Worm (Caenorhabditis elegans): ENCODE results near the gene R04F11.5.
A peak's percentile ranks its signal among the peaks of the same experiment; 100 is the strongest.

R04F11.5 gene

ce11 chrV:12300780-12301460, 16.9 kb downstream of the R04F11.5 start (continued):
- no peak for TF ChIP-seq unc-62 (GFP tag; optimal IDR thresholded peaks at IDR 0.05)
- no peak for TF ChIP-seq lin-13 (GFP tag; optimal IDR thresholded peaks at IDR 0.05)
- no peak for TF ChIP-seq hlh-17 (GFP tag; optimal IDR thresholded peaks at IDR 0.05; ENCODE audit: borderline replicate concordance)
- TF ChIP-seq ceh-90 (tag; optimal IDR thresholded peaks at IDR 0.05): no peak
- TF ChIP-seq sup-37 (GFP tag; optimal IDR thresholded peaks at IDR 0.05): no peak
- TF ChIP-seq aly-2 (tag; optimal IDR thresholded peaks at IDR 0.05): no peak
- peak in 1 of 2 experiments; percentile 60 for TF ChIP-seq lin-35 (GFP tag; optimal IDR thresholded peaks at IDR 0.05)

ce11 chrV:12300166-12300565, 17.7 kb downstream of the R04F11.5 start:
- TF ChIP-seq C34B4.2 (tag; optimal IDR thresholded peaks at IDR 0.05) (no peak), lin-13 (GFP tag; optimal IDR thresholded peaks at IDR 0.05) (peak; percentile 50), tlp-1 (tag; optimal IDR thresholded peaks at IDR 0.05) (no peak), lin-39 (tag; optimal IDR thresholded peaks at IDR 0.05) (no peak), efl-3 (GFP tag; optimal IDR thresholded peaks at IDR 0.05) (no peak), alr-1 (tag; optimal IDR thresholded peaks at IDR 0.05; ENCODE audit: borderline replicate concordance) (no peak), ces-1 (GFP tag; optimal IDR thresholded peaks at IDR 0.05) (no peak), hlh-4 (tag; optimal IDR thresholded peaks at IDR 0.05) (no peak), lsy-2 (tag; optimal IDR thresholded peaks at IDR 0.05) (peak; percentile 56 to 85), aly-2 (tag; optimal IDR thresholded peaks at IDR 0.05) (no peak), ztf-11 (tag; optimal IDR thresholded peaks at IDR 0.05) (no peak), ceh-63 (GFP tag; optimal IDR thresholded peaks at IDR 0.05) (no peak), swsn-7 (tag; optimal IDR thresholded peaks at IDR 0.05) (peak; percentile 37), snu-23 (GFP tag; optimal IDR thresholded peaks at IDR 0.05) (peak; percentile 76), elt-3 (tag; optimal IDR thresholded peaks at IDR 0.05) (peak in 3 of 6 experiments; percentile 83 to 92 (median 89)), ceh-88 (GFP tag; IDR thresholded peaks at IDR 0.05) (no peak), hpl-2 (GFP tag; optimal IDR thresholded peaks at IDR 0.05) (no peak), fkh-4 (tag; optimal IDR thresholded peaks at IDR 0.05; ENCODE audit: borderline replicate concordance) (no peak), ceh-90 (tag; optimal IDR thresholded peaks at IDR 0.05) (no peak), skn-1 (tag; optimal IDR thresholded peaks at IDR 0.05) (peak; percentile 60), unc-86 (tag; optimal IDR thresholded peaks at IDR 0.05) (no peak), ama-1 (optimal IDR thresholded peaks at IDR 0.05) (peak; percentile 35), Y116A8C.19 (tag; optimal IDR thresholded peaks at IDR 0.05; ENCODE audit: borderline replicate concordance) (no peak), nhr-19 (GFP tag; conservative IDR thresholded peaks at IDR 0.05) (peak; percentile 63), zag-1 (tag; optimal IDR thresholded peaks at IDR 0.05) (no peak), lin-15B (tag; optimal IDR thresholded peaks at IDR 0.05) (no peak), nhr-71 (tag; optimal IDR thresholded peaks at IDR 0.05) (peak; percentile 81), grh-1 (GFP tag; IDR thresholded peaks at IDR 0.05) (peak; percentile 61; the same call in 1 of the 2 replicates), nhr-76 (tag; optimal IDR thresholded peaks at IDR 0.05) (no peak), mef-2 (tag; optimal IDR thresholded peaks at IDR 0.05) (no peak), fos-1 (tag; optimal IDR thresholded peaks at IDR 0.05) (peak; percentile 62), C04F5.9 (tag; optimal IDR thresholded peaks at IDR 0.05) (no peak), jun-1 (tag; optimal IDR thresholded peaks at IDR 0.05) (peak; percentile 77), mdl-1 (tag; optimal IDR thresholded peaks at IDR 0.05) (peak in 1 of 2 experiments; percentile 84), zip-4 (GFP tag; optimal IDR thresholded peaks at IDR 0.05) (no peak), egl-27 (tag; optimal IDR thresholded peaks at IDR 0.05) (peak; percentile 47 to 54), fkh-8 (tag; optimal IDR thresholded peaks at IDR 0.05) (no peak), sup-37 (GFP tag; optimal IDR thresholded peaks at IDR 0.05) (no peak), nhr-77 (tag; optimal IDR thresholded peaks at IDR 0.05) (peak; percentile 64), nhr-11 (tag; optimal IDR thresholded peaks at IDR 0.05) (no peak), elt-2 (tag; optimal IDR thresholded peaks at IDR 0.05) (peak; percentile 43), unc-130 (tag; optimal IDR thresholded peaks at IDR 0.05) (peak; percentile 50), ets-5 (GFP tag; IDR thresholded peaks at IDR 0.05) (no peak), xbp-1 (tag; optimal IDR thresholded peaks at IDR 0.05) (peak; percentile 18), ztf-4 (tag; optimal IDR thresholded peaks at IDR 0.05) (no peak), sox-4 (tag; optimal IDR thresholded peaks at IDR 0.05) (no peak), nhr-47 (tag; optimal IDR thresholded peaks at IDR 0.05) (peak; percentile 35)
